Worm (Caenorhabditis elegans) whole organism, early embryonic: Measurements from ENCODE around the gene F59A6.11.
A peak's percentile ranks its signal among the peaks of the same experiment; 100 is the strongest.

ENCODE experiments used
- B0310.2 ChIP-seq: sonication (generic microtip); optimal IDR thresholded peaks from 2 replicates; lab custom pipeline; 2016; ENCODE audit warnings: mild to moderate bottlenecking, missing genetic modification characterization, missing compliant biosample characterization
- F13C5.2 ChIP-seq: sonication (generic microtip); optimal IDR thresholded peaks from 2 replicates; lab custom pipeline; 2017; ENCODE audit warnings: mild to moderate bottlenecking, missing genetic modification characterization, inconsistent platforms, missing compliant biosample characterization
- aly-1 ChIP-seq: sonication (generic microtip); optimal IDR thresholded peaks from 2 replicates; lab custom pipeline; 2016; ENCODE audit warnings: missing genetic modification characterization, missing compliant biosample characterization
- ama-1 ChIP-seq: fragments of 150-350 bp; optimal IDR thresholded peaks from 2 replicates; lab custom pipeline; 2014
- ceh-13 ChIP-seq: fragments of 200-800 bp; sonication (Bioruptor generic); optimal IDR thresholded peaks from 2 replicates; lab custom pipeline; 2018; ENCODE audit warnings: mild to moderate bottlenecking, missing genetic modification characterization, missing compliant biosample characterization
- ceh-36 ChIP-seq: sonication (generic microtip); optimal IDR thresholded peaks from 2 replicates; lab custom pipeline; 2016; ENCODE audit warnings: missing genetic modification characterization, inconsistent platforms, missing compliant biosample characterization
- ets-7 ChIP-seq: sonication (generic microtip); optimal IDR thresholded peaks from 2 replicates; lab custom pipeline; 2016; ENCODE audit warnings: missing genotype, missing genetic modification characterization, missing compliant biosample characterization
- flt-1 ChIP-seq: fragments of 200-800 bp; sonication (Bioruptor generic); IDR thresholded peaks from 2 replicates; pipeline ENCODE4 v1.3.6; 2022; ENCODE audit warnings: missing genetic modification characterization, missing compliant biosample characterization
- hmbx-1 ChIP-seq: sonication (generic microtip); optimal IDR thresholded peaks from 2 replicates; lab custom pipeline; 2016; ENCODE audit warnings: mild to moderate bottlenecking, missing genetic modification characterization, missing compliant biosample characterization
- hmg-4 ChIP-seq: fragments of 200-800 bp; sonication (Bioruptor generic); optimal IDR thresholded peaks from 2 replicates; lab custom pipeline; 2018; ENCODE audit warnings: mild to moderate bottlenecking, missing genetic modification characterization, missing compliant biosample characterization
- hnd-1 ChIP-seq: sonication (generic microtip); optimal IDR thresholded peaks from 2 replicates; lab custom pipeline; 2016; ENCODE audit warnings: missing genetic modification characterization, missing compliant biosample characterization
- pes-1 ChIP-seq: fragments of 200-800 bp; sonication (Bioruptor generic); IDR thresholded peaks from 2 replicates; pipeline ENCODE4 v1.3.6; 2022; ENCODE audit warnings: missing genetic modification reagents, missing genetic modification characterization, missing compliant biosample characterization
- scrt-1 ChIP-seq: fragments of 200-800 bp; sonication (Bioruptor generic); IDR thresholded peaks from 2 replicates; pipeline ENCODE4 v1.3.6; 2022; ENCODE audit warnings: missing genetic modification characterization, missing compliant biosample characterization
- sea-1 ChIP-seq: fragments of 200-800 bp; sonication (Bioruptor generic); conservative IDR thresholded peaks from 2 replicates; pipeline ENCODE4 v1.3.6; 2022; ENCODE audit warnings: missing genetic modification characterization, missing compliant biosample characterization
- tbx-11 ChIP-seq: fragments of 200-800 bp; sonication (Bioruptor generic); IDR thresholded peaks from 2 replicates; pipeline ENCODE4 v1.3.6; 2022; ENCODE audit warnings: missing genetic modification characterization, missing compliant biosample characterization
- tbx-37 ChIP-seq: fragments of 200-800 bp; sonication (Bioruptor generic); conservative IDR thresholded peaks from 2 replicates; pipeline ENCODE4 v1.3.6; 2022; ENCODE audit warnings: missing genetic modification reagents, missing genetic modification characterization, missing compliant biosample characterization
- tra-4 ChIP-seq: sonication (generic microtip); optimal IDR thresholded peaks from 2 replicates; lab custom pipeline; 2017; ENCODE audit warnings: missing genetic modification characterization, missing compliant biosample characterization

The F59A6.11 gene

DNA sequence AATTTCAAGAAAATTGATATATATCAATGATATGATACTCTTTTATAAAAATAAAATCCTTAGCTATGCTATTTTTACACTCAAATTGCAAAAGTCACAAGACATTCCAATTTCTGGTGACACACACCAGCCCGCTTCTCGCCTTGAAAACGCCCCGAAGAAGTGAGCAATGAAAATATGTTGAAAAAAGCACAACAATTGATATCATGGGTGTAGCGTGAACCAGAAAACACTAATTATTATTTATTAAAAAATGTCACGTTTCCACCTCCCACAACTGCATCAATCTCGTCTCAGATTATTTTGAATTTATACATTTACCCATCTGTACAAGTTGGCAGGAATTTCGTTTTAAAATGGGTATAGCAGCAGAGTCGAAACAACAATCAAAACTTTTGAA, 6.2 kb upstream of the F59A6.11 start, which contains the start of gene F59A6.4:
F59A6.4 (plus strand) TSS at position 301 of the 400 bp plus-strand sequence.
- TF ChIP-seq tbx-37 (GFP tag; lab: Robert Waterston, UW) = no peak
- TF ChIP-seq ama-1 (lab: Kevin White, UChicago) = no peak
- no peak for TF ChIP-seq tbx-11 (GFP tag; lab: Robert Waterston, UW)
- no peak for TF ChIP-seq ets-7 (tag; lab: Kevin White, UChicago)
- no peak for TF ChIP-seq scrt-1 (GFP tag; lab: Robert Waterston, UW)
- no peak for TF ChIP-seq B0310.2 (tag; lab: Kevin White, UChicago)
- no peak for TF ChIP-seq hmg-4 (GFP tag; lab: Kevin White, UChicago)
- no peak for TF ChIP-seq ceh-13
- TF ChIP-seq pes-1 = no peak
- no peak for TF ChIP-seq sea-1 (GFP tag; lab: Robert Waterston, UW)
- TF ChIP-seq ceh-36 (tag; lab: Kevin White, UChicago) = no peak

DNA sequence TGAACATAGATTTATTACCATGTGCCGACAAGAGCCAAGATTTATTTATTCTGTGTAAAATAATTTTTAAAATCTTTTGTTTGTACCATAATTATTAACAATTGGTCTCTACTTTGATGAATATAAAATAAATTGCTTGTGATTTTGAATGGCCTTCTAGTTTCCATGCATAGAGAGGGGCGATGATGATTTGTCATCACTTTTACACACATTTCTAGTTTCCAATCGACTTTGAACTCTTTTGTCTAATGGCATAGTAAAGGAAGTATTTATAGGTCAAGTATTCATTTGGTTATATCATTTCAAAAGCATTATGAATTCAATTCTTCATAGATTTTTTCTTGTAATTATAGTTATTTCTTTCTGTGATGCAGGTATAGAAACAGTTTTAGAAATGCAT, 5.1 kb upstream of the F59A6.11 start, which contains the start of gene F59A6.10:
F59A6.10 (plus strand) TSS at position 301 of the 400 bp plus-strand sequence.
- TF ChIP-seq ceh-13 = no peak
- no peak for TF ChIP-seq B0310.2 (tag; lab: Kevin White, UChicago)
- TF ChIP-seq flt-1 (GFP tag; lab: Robert Waterston, UW) = no peak
- no peak for TF ChIP-seq tbx-37 (GFP tag; lab: Robert Waterston, UW)
- TF ChIP-seq hnd-1 (tag; lab: Kevin White, UChicago) = no peak
- TF ChIP-seq ceh-36 (tag; lab: Kevin White, UChicago) = no peak
- no peak for TF ChIP-seq aly-1 (tag; lab: Kevin White, UChicago)
- no peak for TF ChIP-seq tbx-11 (GFP tag; lab: Robert Waterston, UW)
- TF ChIP-seq hmg-4 (GFP tag; lab: Kevin White, UChicago) = no peak
- no peak for TF ChIP-seq pes-1

DNA sequence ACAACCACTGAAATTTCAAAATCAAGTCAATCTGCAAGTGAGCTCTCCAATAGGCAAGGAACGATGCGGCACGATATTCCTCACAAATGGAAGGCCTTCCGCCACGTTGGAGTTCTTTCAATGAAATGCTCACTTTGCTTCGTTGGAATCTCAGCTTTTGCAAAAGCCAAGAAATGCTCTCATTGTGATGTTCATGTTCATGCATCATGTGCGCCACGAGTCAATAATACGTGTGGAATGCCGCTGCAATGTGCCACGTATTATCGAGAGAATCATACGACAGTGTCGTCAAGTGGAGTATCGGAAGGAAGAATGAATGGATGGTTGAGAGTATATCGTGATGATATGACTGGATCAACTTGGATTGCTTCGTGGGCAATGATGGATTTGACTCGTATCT, 3.3 kb upstream of the F59A6.11 start:
- no peak for TF ChIP-seq tra-4 (tag; lab: Kevin White, UChicago)
- TF ChIP-seq pes-1 = no peak
- TF ChIP-seq ama-1 (lab: Kevin White, UChicago) = no peak
- TF ChIP-seq hmbx-1 (tag; lab: Kevin White, UChicago) = no peak
- no peak for TF ChIP-seq tbx-11 (GFP tag; lab: Robert Waterston, UW)
- TF ChIP-seq ceh-36 (tag; lab: Kevin White, UChicago) = no peak
- TF ChIP-seq scrt-1 (GFP tag; lab: Robert Waterston, UW) = no peak
- no peak for TF ChIP-seq sea-1 (GFP tag; lab: Robert Waterston, UW)
- no peak for TF ChIP-seq aly-1 (tag; lab: Kevin White, UChicago)
- no peak for TF ChIP-seq hnd-1 (tag; lab: Kevin White, UChicago)
- TF ChIP-seq flt-1 (GFP tag; lab: Robert Waterston, UW) = no peak
- TF ChIP-seq ceh-13 = no peak
- no peak for TF ChIP-seq hmg-4 (GFP tag; lab: Kevin White, UChicago)
- TF ChIP-seq B0310.2 (tag; lab: Kevin White, UChicago) = no peak
- TF ChIP-seq F13C5.2 (tag; lab: Kevin White, UChicago) = no peak
- TF ChIP-seq tbx-37 (GFP tag; lab: Robert Waterston, UW) = no peak
- TF ChIP-seq ets-7 (tag; lab: Kevin White, UChicago) = no peak

DNA sequence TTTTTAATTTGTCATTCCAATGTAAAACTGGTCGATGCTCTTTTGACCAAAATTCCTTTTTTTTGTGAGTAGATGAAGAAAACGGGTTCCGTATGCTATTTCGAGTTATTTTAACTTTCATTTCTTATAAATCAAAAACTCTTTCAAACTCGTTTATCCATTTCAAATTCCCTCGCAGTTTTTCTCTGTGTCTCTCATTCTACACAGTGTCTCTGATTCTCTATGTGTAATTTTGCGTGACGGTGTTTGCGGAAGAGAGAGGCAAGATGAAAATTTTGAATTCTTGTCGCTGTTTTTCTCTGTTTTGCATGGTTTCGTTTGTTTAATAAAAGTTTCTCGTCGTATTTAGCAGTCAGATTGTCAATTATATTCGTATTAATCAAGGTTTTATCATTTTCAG, 565 bp upstream of the F59A6.11 start, which contains the start of gene citk-2:
citk-2 (plus strand) TSS at position 399 of the 400 bp plus-strand sequence.
- no peak for TF ChIP-seq ceh-13
- peak; percentile 70 for TF ChIP-seq F13C5.2 (tag; lab: Kevin White, UChicago)

DNA sequence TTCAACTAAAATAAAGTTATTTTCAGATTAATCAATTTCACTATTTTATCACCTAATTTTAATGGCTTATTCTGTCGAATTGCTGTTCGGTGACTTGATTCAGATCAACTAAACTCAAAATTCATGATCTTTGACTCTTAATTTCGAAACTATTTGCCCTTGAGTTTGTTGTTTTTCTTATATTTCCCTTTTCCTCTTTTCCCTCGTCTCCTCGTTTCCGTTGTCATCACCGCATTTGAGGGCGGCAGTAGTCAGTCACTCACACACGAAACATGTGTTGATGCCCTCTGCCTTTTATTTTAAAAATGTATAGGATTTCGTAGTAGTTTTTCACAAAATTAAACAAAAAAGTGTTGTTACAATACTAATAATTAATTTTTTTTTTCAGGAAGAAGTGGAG, 3.6 kb downstream of the F59A6.11 start, which contains the start of gene rnh-1.0:
rnh-1.0 (plus strand) TSS at position 389 of the 400 bp plus-strand sequence.
- no peak for TF ChIP-seq sea-1 (GFP tag; lab: Robert Waterston, UW)
- TF ChIP-seq pes-1 = no peak
- no peak for TF ChIP-seq tbx-11 (GFP tag; lab: Robert Waterston, UW)
- no peak for TF ChIP-seq aly-1 (tag; lab: Kevin White, UChicago)
- no peak for TF ChIP-seq ets-7 (tag; lab: Kevin White, UChicago)
- TF ChIP-seq flt-1 (GFP tag; lab: Robert Waterston, UW) = no peak
- no peak for TF ChIP-seq B0310.2 (tag; lab: Kevin White, UChicago)
- TF ChIP-seq ceh-36 (tag; lab: Kevin White, UChicago) = no peak
- no peak for TF ChIP-seq hmbx-1 (tag; lab: Kevin White, UChicago)
- no peak for TF ChIP-seq tra-4 (tag; lab: Kevin White, UChicago)
- no peak for TF ChIP-seq ama-1 (lab: Kevin White, UChicago)

DNA sequence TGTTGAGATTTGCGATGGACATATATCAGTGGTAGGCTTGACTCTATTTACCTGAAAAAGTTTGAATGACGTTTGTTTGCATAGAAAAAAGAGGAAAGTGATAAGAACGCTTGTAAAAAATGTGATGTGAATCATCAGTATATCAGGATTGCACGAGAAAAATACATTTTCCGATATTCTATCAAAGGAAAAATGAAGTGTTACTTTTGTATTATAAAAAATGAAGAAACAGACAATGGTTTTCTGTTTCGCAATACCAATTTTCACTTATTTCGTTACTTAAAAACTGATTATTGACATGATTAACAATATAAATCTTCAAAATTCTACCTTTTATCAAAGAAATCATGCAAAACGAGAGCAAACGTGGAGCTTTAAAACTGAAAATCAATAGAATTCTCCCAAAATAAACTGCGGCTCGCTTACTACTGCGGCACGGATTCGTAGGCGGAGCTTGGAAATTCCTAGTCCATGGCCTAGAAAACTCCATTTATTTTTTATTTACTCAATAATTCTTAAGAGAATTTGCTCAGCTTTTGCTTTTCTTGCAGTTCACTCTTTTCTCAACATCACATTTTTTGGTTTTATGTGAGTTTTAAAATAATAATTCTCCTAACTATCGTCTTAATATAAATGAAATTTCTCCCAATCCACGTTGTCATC, 4.9 kb downstream of the F59A6.11 start, which contains the start of the genes eif-1 and vps-24:
eif-1 (minus strand) TSS at position 51 of the 663 bp plus-strand sequence.
vps-24 (plus strand) TSS at position 469 of the 663 bp plus-strand sequence.
- no peak for TF ChIP-seq tra-4 (tag; lab: Kevin White, UChicago)
- TF ChIP-seq pes-1 = 0 out of 2 replicates have a peak, but pooled peaks have one; percentile 37

DNA sequence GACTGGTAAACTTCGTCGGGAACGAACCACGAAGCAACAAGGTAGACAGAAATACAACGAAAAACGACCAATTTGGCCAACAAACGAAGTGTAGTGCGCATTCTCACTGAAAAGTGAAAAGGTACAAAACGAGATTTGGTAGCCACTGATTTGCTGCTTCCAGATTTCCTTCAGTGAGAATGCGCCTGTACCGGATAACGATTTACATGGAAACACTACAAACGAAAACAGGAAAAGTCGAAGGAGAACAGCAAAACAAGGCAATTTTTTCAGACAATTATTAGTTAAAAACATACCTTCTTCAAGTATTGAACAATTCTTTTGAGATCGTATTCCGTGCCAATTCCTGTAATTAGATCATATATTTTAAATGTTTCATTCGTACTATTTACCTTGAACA, 5.6 kb downstream of the F59A6.11 start, which contains the start of gene pigb-1:
pigb-1 (minus strand) TSS at position 101 of the 400 bp plus-strand sequence.
- TF ChIP-seq B0310.2 (tag; lab: Kevin White, UChicago) = no peak
- TF ChIP-seq ets-7 (tag; lab: Kevin White, UChicago) = no peak

DNA sequence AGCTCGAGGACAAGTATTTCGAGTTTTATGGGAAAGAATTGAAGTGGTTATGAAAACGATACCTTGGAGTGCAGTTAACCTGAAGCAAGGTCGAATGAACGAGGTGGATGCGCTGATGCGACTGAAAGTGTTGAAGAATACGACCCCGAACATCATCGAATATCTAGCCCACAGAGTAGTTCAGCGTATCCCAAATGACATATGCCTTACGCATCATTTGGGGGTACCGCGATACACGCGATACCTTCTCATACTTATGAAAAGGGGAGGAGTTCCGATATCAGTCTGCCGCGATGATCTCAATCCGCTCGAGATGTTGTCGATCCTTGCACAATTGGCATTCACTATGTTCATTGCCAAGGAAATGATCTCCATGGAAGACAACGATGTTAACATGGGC, 8.8 kb downstream of the F59A6.11 start, which contains the start of gene T27F7.12:
T27F7.12 (plus strand) TSS at position 301 of the 400 bp plus-strand sequence.
- TF ChIP-seq hnd-1 (tag; lab: Kevin White, UChicago) = no peak
- TF ChIP-seq B0310.2 (tag; lab: Kevin White, UChicago) = no peak
- TF ChIP-seq tbx-37 (GFP tag; lab: Robert Waterston, UW) = no peak
- TF ChIP-seq ceh-13 = no peak
- no peak for TF ChIP-seq pes-1
- TF ChIP-seq flt-1 (GFP tag; lab: Robert Waterston, UW) = no peak
- TF ChIP-seq tra-4 (tag; lab: Kevin White, UChicago) = no peak
- no peak for TF ChIP-seq scrt-1 (GFP tag; lab: Robert Waterston, UW)
- TF ChIP-seq ama-1 (lab: Kevin White, UChicago) = no peak
- no peak for TF ChIP-seq hmg-4 (GFP tag; lab: Kevin White, UChicago)
- no peak for TF ChIP-seq tbx-11 (GFP tag; lab: Robert Waterston, UW)
- no peak for TF ChIP-seq hmbx-1 (tag; lab: Kevin White, UChicago)
- no peak for TF ChIP-seq F13C5.2 (tag; lab: Kevin White, UChicago)
